Fruit fly (Drosophila melanogaster) whole organism: ENCODE measurements around the gene CG44257.

ENCODE experiments used
- CG8478 ChIP-seq: fragments of >200 bp; optimal IDR thresholded peaks from 2 replicates; lab custom pipeline; 2018; ENCODE audit warnings: inconsistent platforms
- Dll ChIP-seq: fragments of >200 bp; optimal IDR thresholded peaks from 2 replicates; lab custom pipeline; 2017
- EcR ChIP-seq, 2 experiments: fragments of >200 bp; optimal IDR thresholded peaks; 2 replicates each; lab custom pipeline; 2017; ENCODE audit warnings: missing biosample characterization in 2 of 2, missing genetic modification characterization in 2 of 2, missing genetic modification reagents in 2 of 2
- pan ChIP-seq: fragments of >200 bp; optimal IDR thresholded peaks from 2 replicates; lab custom pipeline; 2017
- psq ChIP-seq: fragments of >200 bp; optimal IDR thresholded peaks from 2 replicates; lab custom pipeline; 2017
- usp ChIP-seq: fragments of >200 bp; optimal IDR thresholded peaks from 2 replicates; lab custom pipeline; 2017; ENCODE audit warnings: missing biosample characterization, missing genetic modification characterization, mixed read lengths

Gene CG44257

dm6 chr3R:17264949-17265348 lies at the start of gene CG44257, which contains the start of gene beat-IIb:
CG44257 (plus strand) TSS chr3R:17265278.
beat-IIb (minus strand) TSS chr3R:17265049.
- TF ChIP-seq usp (no peak), pan (no peak), CG8478 (lab: Kevin White, UChicago) (no peak), psq (lab: Kevin White, UChicago) (no peak), EcR (GFP tag; optimal IDR thresholded peaks at IDR 0.05; lab: Kevin White, UChicago) (no peak), Dll (no peak)

dm6 chr3R:17219927-17220326 lies 45.2 kb upstream of the CG44257 start:
- no peak for TF ChIP-seq psq (lab: Kevin White, UChicago)
- TF ChIP-seq CG8478 (lab: Kevin White, UChicago) = no peak
- no peak for TF ChIP-seq pan
- TF ChIP-seq Dll = no peak
- no peak for TF ChIP-seq usp
- TF ChIP-seq EcR (GFP tag; optimal IDR thresholded peaks at IDR 0.05; lab: Kevin White, UChicago) = no peak

dm6 chr3R:17222974-17223373 lies 42.1 kb upstream of the CG44257 start, which contains the start of gene CG31262:
CG31262 (minus strand) TSS chr3R:17223074.
- TF ChIP-seq Dll (no peak), EcR (GFP tag; optimal IDR thresholded peaks at IDR 0.05; lab: Kevin White, UChicago) (no peak), psq (lab: Kevin White, UChicago) (no peak), CG8478 (lab: Kevin White, UChicago) (no peak), usp (no peak), pan (no peak)

- no peak for TF ChIP-seq EcR (GFP tag; optimal IDR thresholded peaks at IDR 0.05; lab: Kevin White, UChicago)
- no peak for TF ChIP-seq CG8478 (lab: Kevin White, UChicago)
These were observed 33.5 kb upstream of the CG44257 start for dm6 chr3R:17231579-17231978.

dm6 chr3R:17236936-17237335 lies 28.1 kb upstream of the CG44257 start:
- TF ChIP-seq usp = no peak
- TF ChIP-seq Dll = no peak

dm6 chr3R:17247699-17248098 lies 17.4 kb upstream of the CG44257 start:
- no peak for TF ChIP-seq pan
- no peak for TF ChIP-seq CG8478 (lab: Kevin White, UChicago)
- no peak for TF ChIP-seq EcR (GFP tag; optimal IDR thresholded peaks at IDR 0.05; lab: Kevin White, UChicago)
- no peak for TF ChIP-seq usp
- TF ChIP-seq Dll = no peak
- no peak for TF ChIP-seq psq (lab: Kevin White, UChicago)

- no peak for TF ChIP-seq CG8478 (lab: Kevin White, UChicago)
- TF ChIP-seq pan = no peak
- TF ChIP-seq usp = no peak
- TF ChIP-seq EcR (GFP tag; optimal IDR thresholded peaks at IDR 0.05; lab: Kevin White, UChicago) = no peak
- no peak for TF ChIP-seq Dll
- TF ChIP-seq psq (lab: Kevin White, UChicago) = no peak
These were observed 15.8 kb upstream of the CG44257 start for dm6 chr3R:17249233-17249632.

- TF ChIP-seq Dll (no peak), pan (no peak), CG8478 (lab: Kevin White, UChicago) (no peak)
These were observed 13.8 kb upstream of the CG44257 start for dm6 chr3R:17251271-17251670.

- TF ChIP-seq CG8478 (lab: Kevin White, UChicago) (no peak), usp (no peak), pan (no peak), psq (lab: Kevin White, UChicago) (no peak), Dll (no peak), EcR (GFP tag; optimal IDR thresholded peaks at IDR 0.05; lab: Kevin White, UChicago) (no peak)
These were observed 11.0 kb upstream of the CG44257 start, which contains the start of gene CG44259 for dm6 chr3R:17254029-17254428. CG44259 (minus strand) TSS chr3R:17254129.

- TF ChIP-seq Dll (no peak), psq (lab: Kevin White, UChicago) (no peak), EcR (GFP tag; optimal IDR thresholded peaks at IDR 0.05; lab: Kevin White, UChicago) (no peak), usp (no peak), pan (no peak), CG8478 (lab: Kevin White, UChicago) (no peak)
These were observed 18.4 kb downstream of the CG44257 start, which contains the start of gene CG31418 for dm6 chr3R:17283495-17283894. CG31418 (plus strand) TSS chr3R:17283795.

dm6 chr3R:17284348-17284747 lies 19.3 kb downstream of the CG44257 start, which contains the start of gene CG31419:
CG31419 (plus strand) TSS chr3R:17284648.
- TF ChIP-seq CG8478 (lab: Kevin White, UChicago) = no peak
- no peak for TF ChIP-seq psq (lab: Kevin White, UChicago)
- no peak for TF ChIP-seq pan
- TF ChIP-seq usp = no peak
- no peak for TF ChIP-seq EcR (GFP tag; optimal IDR thresholded peaks at IDR 0.05; lab: Kevin White, UChicago)
- TF ChIP-seq Dll = no peak

- TF ChIP-seq CG8478 (lab: Kevin White, UChicago) (no peak), pan (no peak), psq (lab: Kevin White, UChicago) (no peak), usp (no peak), Dll (no peak), EcR (GFP tag; optimal IDR thresholded peaks at IDR 0.05; lab: Kevin White, UChicago) (no peak)
These were observed 24.0 kb downstream of the CG44257 start for dm6 chr3R:17289059-17289458.
